Worm (Caenorhabditis elegans): ENCODE results near the gene fbxa-59.

The fbxa-59 gene

ce11 chrIII:950472-950871 is 7.2 kb upstream of the fbxa-59 start, which contains the start of the genes fbxa-67 and fbxa-11 (continued):
- no peak for TF ChIP-seq Y53F4B.3 (GFP tag; IDR thresholded peaks at IDR 0.05)

- TF ChIP-seq cebp-1 (GFP tag; IDR thresholded peaks at IDR 0.05) (peak; percentile 88), cebp-1 (tag; optimal IDR thresholded peaks at IDR 0.05) (peak; percentile 78), unc-62 (GFP tag; optimal IDR thresholded peaks at IDR 0.05) (peak; percentile 60), nfyb-1 (GFP tag; IDR thresholded peaks at IDR 0.05) (no peak), attf-5 (GFP tag; optimal IDR thresholded peaks at IDR 0.05) (peak; percentile 27), nhr-80 (tag; optimal IDR thresholded peaks at IDR 0.05) (peak; percentile 79), mxl-1 (tag; optimal IDR thresholded peaks at IDR 0.05) (no peak), ztf-25 (GFP tag; IDR thresholded peaks at IDR 0.05) (no peak)
These were observed 3.0 kb upstream of the fbxa-59 start, which contains the start of gene fbxa-60 for ce11 chrIII:946250-946725. TSS of gene fbxa-60 (minus strand) at chrIII:946300.

DNA sequence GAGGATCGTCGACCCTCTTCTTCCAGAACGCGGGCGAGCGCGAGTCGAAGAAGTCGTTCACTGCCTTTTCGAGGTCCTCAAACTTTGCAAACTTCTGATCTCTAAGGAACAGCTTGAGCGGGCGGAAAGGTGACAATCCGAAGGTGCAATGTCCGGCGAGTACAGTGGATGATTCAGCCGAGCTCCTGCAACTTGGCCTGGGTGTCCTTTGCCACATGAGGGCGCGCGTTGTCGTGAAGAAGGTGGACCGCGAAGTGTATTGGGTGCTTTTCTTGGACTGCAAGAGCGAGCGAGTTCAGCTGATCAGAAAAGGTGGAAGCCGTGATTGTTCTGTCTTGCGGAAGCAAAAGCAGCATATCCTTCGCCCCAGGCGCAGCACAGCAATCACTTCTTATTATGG is 1.3 kb downstream of the fbxa-59 start:
- TF ChIP-seq madf-8 (GFP tag; conservative IDR thresholded peaks at IDR 0.05) (no peak), zfh-2 (GFP tag; conservative IDR thresholded peaks at IDR 0.05) (peak; percentile 64)

DNA sequence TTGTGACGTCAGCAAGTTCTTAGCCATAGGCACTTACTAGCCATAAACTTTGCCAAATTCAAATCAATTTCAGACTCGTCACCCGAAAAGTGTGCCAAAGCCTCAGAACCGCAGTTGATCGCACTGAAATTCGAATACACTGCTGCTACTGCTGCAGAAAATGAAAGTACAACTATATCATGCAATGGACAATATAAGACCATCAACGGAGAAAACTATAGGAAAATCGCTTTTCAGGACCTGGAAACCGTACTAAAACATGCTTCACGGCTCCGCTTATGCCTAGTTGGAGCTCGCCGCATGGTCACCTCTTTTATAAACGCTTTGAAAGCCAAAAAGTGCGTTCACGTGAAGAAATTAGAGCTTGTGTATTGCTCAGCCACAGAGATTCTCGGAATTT is 4.7 kb downstream of the fbxa-59 start, which contains the start of gene fbxa-22:
Gene fbxa-22, plus strand, starts transcription at position 301 of the 400 bp plus-strand sequence.
- TF ChIP-seq dpff-1 (tag; optimal IDR thresholded peaks at IDR 0.05) (no peak), rec-8 (tag; optimal IDR thresholded peaks at IDR 0.05) (no peak), bed-2 (GFP tag; IDR thresholded peaks at IDR 0.05) (no peak), madf-8 (GFP tag; conservative IDR thresholded peaks at IDR 0.05) (no peak), ekl-4 (GFP tag; IDR thresholded peaks at IDR 0.05) (no peak), cebp-1 (GFP tag; IDR thresholded peaks at IDR 0.05) (no peak), cebp-1 (tag; optimal IDR thresholded peaks at IDR 0.05) (no peak), K12H6.12 (tag; optimal IDR thresholded peaks at IDR 0.05) (no peak), somi-1 (GFP tag; optimal IDR thresholded peaks at IDR 0.05) (no peak), Y53F4B.3 (GFP tag; IDR thresholded peaks at IDR 0.05) (no peak), tbx-9 (tag; optimal IDR thresholded peaks at IDR 0.05; ENCODE audit: borderline replicate concordance) (no peak), akir-1 (GFP tag; optimal IDR thresholded peaks at IDR 0.05) (no peak), madf-10 (tag; optimal IDR thresholded peaks at IDR 0.05) (no peak), sdz-38 (tag; optimal IDR thresholded peaks at IDR 0.05) (no peak), hsf-1 (GFP tag; IDR thresholded peaks at IDR 0.05) (no peak), nfyb-1 (GFP tag; IDR thresholded peaks at IDR 0.05) (no peak), unc-130 (GFP tag; optimal IDR thresholded peaks at IDR 0.05) (no peak), F57A8.1 (GFP tag; optimal IDR thresholded peaks at IDR 0.05) (no peak)

- TF ChIP-seq Y56A3A.18 (GFP tag; IDR thresholded peaks at IDR 0.05) = no peak
- TF ChIP-seq hrde-1 (tag; optimal IDR thresholded peaks at IDR 0.05; ENCODE audit: borderline replicate concordance) = no peak
- no peak for TF ChIP-seq nfya-1 (tag; optimal IDR thresholded peaks at IDR 0.05; ENCODE audit: borderline replicate concordance, insufficient read depth)
- TF ChIP-seq aptf-2 (GFP tag; conservative IDR thresholded peaks at IDR 0.05) = no peak
- no peak for TF ChIP-seq Y53F4B.3 (GFP tag; IDR thresholded peaks at IDR 0.05)
- TF ChIP-seq C17E4.6 (GFP tag; IDR thresholded peaks at IDR 0.05) = no peak
- no peak for TF ChIP-seq lsy-27 (tag; optimal IDR thresholded peaks at IDR 0.05; ENCODE audit: borderline replicate concordance, insufficient read depth)
- TF ChIP-seq hmg-20 (GFP tag; IDR thresholded peaks at IDR 0.05) = no peak
- TF ChIP-seq let-607 (tag; optimal IDR thresholded peaks at IDR 0.05) = no peak
These were observed 5.3 kb downstream of the fbxa-59 start, which contains the start of gene fbxa-56 for ce11 chrIII:937961-938360. TSS of gene fbxa-56 (minus strand) at chrIII:938061.
